Fruit fly (Drosophila melanogaster): ENCODE results near the gene CG13623.
A peak's percentile ranks its signal among the peaks of the same experiment; 100 is the strongest.

Gene CG13623

DNA sequence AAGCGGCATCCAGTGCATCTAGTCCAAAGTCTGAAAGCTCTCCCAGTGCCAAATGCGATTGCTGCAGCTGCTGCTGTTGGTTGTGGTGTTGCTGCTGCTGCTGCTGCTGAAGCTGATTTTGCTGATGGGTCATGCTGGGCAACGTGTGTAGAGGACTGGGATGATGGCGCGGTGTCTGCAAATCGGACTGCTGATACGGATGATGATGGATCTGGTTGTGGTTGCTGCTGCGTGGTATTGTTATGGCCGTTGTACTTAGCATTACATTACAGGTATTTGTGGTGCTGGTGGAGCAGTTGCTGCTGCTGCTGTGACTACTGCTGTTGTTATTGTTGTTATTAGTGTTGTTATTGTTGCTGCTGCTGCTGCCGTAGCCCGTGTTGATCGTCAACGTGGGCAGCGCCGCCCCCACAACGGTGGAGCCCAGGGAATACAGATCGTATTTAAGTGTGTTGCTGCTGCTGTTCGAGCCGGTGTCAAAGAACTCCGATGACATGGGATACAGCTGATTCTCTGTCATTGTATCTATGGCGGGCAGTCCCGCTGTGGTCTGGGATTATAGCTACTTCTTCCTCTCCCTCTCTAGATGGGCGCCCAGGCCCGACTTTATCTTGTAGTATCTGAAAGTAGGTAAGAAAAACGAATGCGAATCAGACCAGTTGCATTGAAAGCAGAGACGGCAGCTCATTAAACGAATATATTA is 32.1 kb upstream of the CG13623 start:
- peak; percentile 16 for TF ChIP-seq CG13204 (GFP tag; optimal IDR thresholded peaks at IDR 0.05)
- TF ChIP-seq CG4496 (GFP tag; IDR thresholded peaks at IDR 0.05) = no peak
- no peak for TF ChIP-seq CG34367 (tag; optimal IDR thresholded peaks at IDR 0.05)
- no peak for TF ChIP-seq CG17806 (tag; optimal IDR thresholded peaks at IDR 0.05)
- TF ChIP-seq CG32121 (GFP tag; IDR thresholded peaks at IDR 0.05) = no peak
- TF ChIP-seq EcR (GFP tag; optimal IDR thresholded peaks at IDR 0.05) = peak; percentile 95
- TF ChIP-seq Pif1A (GFP tag; optimal IDR thresholded peaks at IDR 0.05) = no peak

DNA sequence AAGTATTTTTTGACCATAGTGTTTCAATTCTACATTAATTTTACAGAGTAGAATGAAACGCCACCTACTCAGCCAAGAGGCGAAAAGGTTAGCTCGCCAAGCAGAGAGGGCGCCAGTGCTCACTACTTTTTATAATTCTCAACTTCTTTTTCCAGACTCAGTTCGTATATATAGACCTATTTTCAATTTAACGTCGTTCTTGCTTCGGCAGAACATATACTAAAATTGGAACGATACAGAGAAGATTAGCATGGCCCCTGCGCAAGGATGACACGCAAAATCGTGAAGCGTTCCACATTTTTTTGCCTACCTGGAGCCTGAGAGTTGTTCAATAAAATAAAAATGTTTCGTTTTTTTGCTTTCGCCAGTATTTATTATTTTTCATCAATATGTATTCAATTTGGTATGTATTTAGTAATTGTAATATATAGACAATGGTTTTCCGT is 26.7 kb upstream of the CG13623 start:
- TF ChIP-seq Snoo (tag; optimal IDR thresholded peaks at IDR 0.05) = peak; percentile 9
- no peak for TF ChIP-seq CG12605 (GFP tag; IDR thresholded peaks at IDR 0.05)
- TF ChIP-seq CG17806 (tag; optimal IDR thresholded peaks at IDR 0.05) = peak; percentile 13
- no peak for TF ChIP-seq CG15710 (tag; optimal IDR thresholded peaks at IDR 0.05)

DNA sequence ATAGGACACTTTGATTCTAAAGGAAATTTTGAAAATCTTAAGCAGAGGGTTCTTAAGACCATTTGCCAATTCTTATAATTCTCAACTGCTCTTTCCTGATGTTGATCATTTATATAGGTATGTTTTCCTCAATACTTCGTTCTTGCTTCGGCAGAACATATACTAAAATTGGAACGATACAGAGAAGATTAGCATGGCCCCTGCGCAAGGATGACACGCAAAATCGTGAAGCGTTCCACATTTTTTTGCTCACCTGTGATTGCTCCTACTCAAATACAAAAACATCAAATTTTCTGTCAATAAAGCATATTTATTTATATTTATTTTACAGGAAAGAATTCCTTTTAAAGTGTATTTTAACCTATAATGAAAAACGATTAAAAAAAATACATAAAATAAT is 26.2 kb upstream of the CG13623 start:
- TF ChIP-seq D1 (tag; optimal IDR thresholded peaks at IDR 0.05) = no peak
- no peak for TF ChIP-seq Pif1A (GFP tag; optimal IDR thresholded peaks at IDR 0.05)
- TF ChIP-seq rn (GFP tag; IDR thresholded peaks at IDR 0.05) = no peak
- no peak for TF ChIP-seq CG9948 (tag; optimal IDR thresholded peaks at IDR 0.05)
- no peak for TF ChIP-seq CG8159 (tag; optimal IDR thresholded peaks at IDR 0.05)
- TF ChIP-seq CG8301 (tag; optimal IDR thresholded peaks at IDR 0.05) = no peak
- no peak for TF ChIP-seq CG4496 (GFP tag; IDR thresholded peaks at IDR 0.05)
- no peak for TF ChIP-seq CG15710 (tag; optimal IDR thresholded peaks at IDR 0.05)
- TF ChIP-seq CG13204 (GFP tag; optimal IDR thresholded peaks at IDR 0.05) = no peak
- TF ChIP-seq CG32121 (GFP tag; IDR thresholded peaks at IDR 0.05) = no peak
- no peak for TF ChIP-seq fd96Ca (GFP tag; IDR thresholded peaks at IDR 0.05)
- TF ChIP-seq CG34367 (tag; optimal IDR thresholded peaks at IDR 0.05) = no peak
- TF ChIP-seq CG17806 (tag; optimal IDR thresholded peaks at IDR 0.05) = no peak
- TF ChIP-seq EcR (GFP tag; optimal IDR thresholded peaks at IDR 0.05) = no peak
- no peak for TF ChIP-seq Ets98B (GFP tag; IDR thresholded peaks at IDR 0.05)
- no peak for TF ChIP-seq Pif1B (GFP tag; optimal IDR thresholded peaks at IDR 0.05)

DNA sequence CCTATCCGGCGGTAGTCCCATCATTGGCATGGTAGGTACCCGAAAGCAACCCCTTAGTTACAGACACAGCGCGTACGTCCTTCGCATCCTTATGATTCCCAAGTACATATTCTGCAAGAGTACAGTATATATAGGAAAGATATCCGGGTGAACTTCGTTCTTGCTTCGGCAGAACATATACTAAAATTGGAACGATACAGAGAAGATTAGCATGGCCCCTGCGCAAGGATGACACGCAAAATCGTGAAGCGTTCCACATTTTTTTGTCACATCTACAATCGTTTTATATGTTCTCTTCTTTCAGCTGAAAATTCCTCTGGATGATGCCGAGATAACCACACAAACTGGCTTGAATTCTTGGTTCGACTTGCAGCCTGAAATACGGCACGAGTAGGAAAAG is 25.6 kb upstream of the CG13623 start:
- TF ChIP-seq CG15710 (tag; optimal IDR thresholded peaks at IDR 0.05) = no peak
- no peak for TF ChIP-seq CG17806 (tag; optimal IDR thresholded peaks at IDR 0.05)
- no peak for TF ChIP-seq Ets98B (GFP tag; IDR thresholded peaks at IDR 0.05)
- no peak for TF ChIP-seq Pif1A (GFP tag; optimal IDR thresholded peaks at IDR 0.05)
- no peak for TF ChIP-seq rn (GFP tag; IDR thresholded peaks at IDR 0.05)
- no peak for TF ChIP-seq D1 (tag; optimal IDR thresholded peaks at IDR 0.05)
- TF ChIP-seq CG10348 (GFP tag; IDR thresholded peaks at IDR 0.05) = no peak
- no peak for TF ChIP-seq CG34367 (tag; optimal IDR thresholded peaks at IDR 0.05)
- no peak for TF ChIP-seq CG12605 (GFP tag; IDR thresholded peaks at IDR 0.05)
- TF ChIP-seq CG14655 (GFP tag; optimal IDR thresholded peaks at IDR 0.05) = no peak
- TF ChIP-seq EcR (GFP tag; optimal IDR thresholded peaks at IDR 0.05) = no peak
- no peak for TF ChIP-seq CG4496 (GFP tag; IDR thresholded peaks at IDR 0.05)
- TF ChIP-seq CG8159 (tag; optimal IDR thresholded peaks at IDR 0.05) = no peak
- TF ChIP-seq CG8301 (tag; optimal IDR thresholded peaks at IDR 0.05) = no peak
- TF ChIP-seq Snoo (tag; optimal IDR thresholded peaks at IDR 0.05) = no peak

DNA sequence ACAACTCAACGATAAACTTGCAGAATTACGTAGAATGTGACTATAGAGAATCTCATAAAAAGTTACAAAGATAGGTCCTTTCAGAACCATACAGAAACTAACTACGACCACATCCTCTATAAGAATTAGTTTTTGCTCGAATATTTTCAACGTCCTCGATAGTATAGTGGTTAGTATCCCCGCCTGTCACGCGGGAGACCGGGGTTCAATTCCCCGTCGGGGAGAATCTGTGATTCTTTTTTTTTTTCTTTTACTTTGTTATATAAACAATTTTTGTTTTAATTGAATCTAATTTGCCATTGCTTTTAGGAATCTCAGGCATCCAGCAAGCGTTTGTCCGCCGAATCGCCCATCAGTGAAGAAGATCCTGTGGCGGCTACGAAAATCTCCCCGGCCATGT is 24.8 kb upstream of the CG13623 start:
- TF ChIP-seq CG10348 (GFP tag; IDR thresholded peaks at IDR 0.05) (no peak), CG17806 (tag; optimal IDR thresholded peaks at IDR 0.05) (no peak), CG34367 (tag; optimal IDR thresholded peaks at IDR 0.05) (no peak), Pif1B (GFP tag; optimal IDR thresholded peaks at IDR 0.05) (no peak), Pif1A (GFP tag; optimal IDR thresholded peaks at IDR 0.05) (no peak), Snoo (tag; optimal IDR thresholded peaks at IDR 0.05) (no peak), CG13204 (GFP tag; optimal IDR thresholded peaks at IDR 0.05) (no peak), Ets98B (GFP tag; IDR thresholded peaks at IDR 0.05) (no peak)

DNA sequence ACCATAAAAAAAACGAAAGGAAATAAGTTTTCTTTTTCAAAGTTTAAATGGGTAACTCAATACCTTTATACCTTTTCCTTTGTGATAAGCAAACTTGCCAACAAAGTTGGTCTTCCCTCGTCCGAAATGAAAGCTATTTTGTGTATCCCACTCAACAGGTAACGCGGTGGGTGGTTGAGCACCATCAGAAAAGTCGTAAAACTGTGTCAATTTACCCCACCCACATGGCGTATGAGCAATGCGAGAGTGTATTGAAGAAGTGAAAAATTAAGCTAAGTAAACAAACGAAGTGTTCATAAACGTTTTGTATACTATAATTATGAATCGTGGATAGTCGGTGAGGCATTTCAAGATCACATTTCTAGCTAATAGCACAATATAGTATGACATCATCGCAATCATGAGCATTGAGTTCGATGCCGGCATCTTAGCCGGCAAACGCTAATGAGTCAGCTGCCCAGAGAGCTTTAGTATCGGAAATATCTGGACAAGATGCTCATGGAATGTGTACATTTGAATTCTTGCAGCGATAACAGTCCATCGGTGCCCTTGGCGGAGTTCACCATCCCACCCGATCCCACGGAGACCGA is 20.5 kb upstream of the CG13623 start:
- TF ChIP-seq CG32121 (GFP tag; IDR thresholded peaks at IDR 0.05) = no peak

DNA sequence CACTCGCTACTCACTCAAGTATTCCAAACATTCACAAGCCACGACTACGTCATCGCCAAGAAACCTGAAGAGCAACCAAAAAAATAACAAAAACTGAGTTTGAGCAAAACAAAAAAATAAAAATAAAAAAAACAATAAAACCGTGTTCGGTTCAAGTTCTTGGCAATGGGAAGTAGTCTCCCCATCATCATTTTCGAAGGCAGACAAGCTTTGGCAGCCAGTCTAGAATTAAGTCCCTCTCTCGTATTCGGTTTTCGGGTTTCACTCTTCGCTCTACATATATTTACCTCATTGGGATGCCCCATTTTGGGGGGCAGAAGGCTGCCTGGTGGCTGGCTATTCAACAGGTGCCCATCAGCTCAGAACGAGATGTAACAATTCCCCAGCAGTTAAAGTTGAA is 19.5 kb upstream of the CG13623 start:
- TF ChIP-seq CG9948 (tag; optimal IDR thresholded peaks at IDR 0.05) = peak; percentile 49
- no peak for TF ChIP-seq CG13204 (GFP tag; optimal IDR thresholded peaks at IDR 0.05)
- TF ChIP-seq CG14655 (GFP tag; optimal IDR thresholded peaks at IDR 0.05) = no peak
- peak; percentile 80 for TF ChIP-seq CG8159 (tag; optimal IDR thresholded peaks at IDR 0.05)
- TF ChIP-seq CG8301 (tag; optimal IDR thresholded peaks at IDR 0.05) = no peak
- peak; percentile 30 for TF ChIP-seq Snoo (tag; optimal IDR thresholded peaks at IDR 0.05)
- TF ChIP-seq EcR (GFP tag; optimal IDR thresholded peaks at IDR 0.05) = peak; percentile 65
- no peak for TF ChIP-seq CG4496 (GFP tag; IDR thresholded peaks at IDR 0.05)
- TF ChIP-seq CG34367 (tag; optimal IDR thresholded peaks at IDR 0.05) = peak; percentile 79
- peak; percentile 65 for TF ChIP-seq CG12605 (GFP tag; IDR thresholded peaks at IDR 0.05)
- peak; percentile 94 for TF ChIP-seq gl (tag; optimal IDR thresholded peaks at IDR 0.05)
- peak; percentile 65 for TF ChIP-seq CG17806 (tag; optimal IDR thresholded peaks at IDR 0.05)
- peak; percentile 79 for TF ChIP-seq Pif1A (GFP tag; optimal IDR thresholded peaks at IDR 0.05)
- peak; percentile 71 for TF ChIP-seq Pif1B (GFP tag; optimal IDR thresholded peaks at IDR 0.05)
- TF ChIP-seq D1 (tag; optimal IDR thresholded peaks at IDR 0.05) = no peak
- TF ChIP-seq CG10348 (GFP tag; IDR thresholded peaks at IDR 0.05) = no peak
- no peak for TF ChIP-seq CG32121 (GFP tag; IDR thresholded peaks at IDR 0.05)
- TF ChIP-seq fd96Ca (GFP tag; IDR thresholded peaks at IDR 0.05) = no peak
- TF ChIP-seq rn (GFP tag; IDR thresholded peaks at IDR 0.05) = no peak
- no peak for TF ChIP-seq Ets98B (GFP tag; IDR thresholded peaks at IDR 0.05)
- peak; percentile 81 for TF ChIP-seq CG15710 (tag; optimal IDR thresholded peaks at IDR 0.05)

All from whole organism, pupa.